Fruit fly (Drosophila melanogaster) whole organism, adult: ENCODE results near the gene Sf3b5.

Experiments used
- CG11617 ChIP-seq: fragments of 200-800 bp; sonication (Bioruptor generic); optimal IDR thresholded peaks from 2 replicates; lab custom pipeline; 2017; ENCODE audit warnings: mild to moderate bottlenecking, missing biosample characterization, missing genetic modification reagents, missing genetic modification characterization
- CG12768 ChIP-seq: fragments of 200-800 bp; sonication (Bioruptor generic); optimal IDR thresholded peaks from 2 replicates; lab custom pipeline; 2017; ENCODE audit warnings: missing biosample characterization, missing genetic modification characterization, mild to moderate bottlenecking, moderate library complexity, missing genetic modification reagents
- CG14711 ChIP-seq: fragments of 200-800 bp; sonication (Bioruptor generic); optimal IDR thresholded peaks from 2 replicates; lab custom pipeline; 2018; ENCODE audit warnings: missing biosample characterization, mild to moderate bottlenecking, missing genetic modification characterization, moderate library complexity
- CG1620 ChIP-seq: fragments of 200-800 bp; sonication (Bioruptor generic); optimal IDR thresholded peaks from 2 replicates; lab custom pipeline; 2016; ENCODE audit warnings: missing biosample characterization, missing genetic modification characterization
- CG33017 ChIP-seq: fragments of 200-800 bp; sonication (Bioruptor generic); optimal IDR thresholded peaks from 2 replicates; lab custom pipeline; 2018; ENCODE audit warnings: missing biosample characterization, mild to moderate bottlenecking, missing genetic modification characterization, moderate library complexity
- CG5204 ChIP-seq: fragments of 200-800 bp; sonication (Bioruptor generic); optimal IDR thresholded peaks from 2 replicates; lab custom pipeline; 2016; ENCODE audit warnings: missing biosample characterization, missing genetic modification characterization
- CG7045 ChIP-seq: fragments of 200-800 bp; sonication (Bioruptor generic); optimal IDR thresholded peaks from 2 replicates; lab custom pipeline; 2017; ENCODE audit warnings: missing biosample characterization, mild to moderate bottlenecking, missing genetic modification characterization
- CG7101 ChIP-seq: fragments of 200-800 bp; sonication (Bioruptor generic); optimal IDR thresholded peaks from 2 replicates; lab custom pipeline; 2018; ENCODE audit warnings: missing biosample characterization, mild to moderate bottlenecking, missing genetic modification characterization, moderate library complexity
- Clk ChIP-seq: fragments of 200-800 bp; sonication (Bioruptor generic); optimal IDR thresholded peaks from 2 replicates; lab custom pipeline; 2017; ENCODE audit warnings: missing biosample characterization, missing genetic modification characterization
- Crg-1 ChIP-seq: fragments of 200-800 bp; sonication (Bioruptor generic); optimal IDR thresholded peaks from 2 replicates; lab custom pipeline; 2016; ENCODE audit warnings: missing biosample characterization, missing genetic modification characterization
- Mnt ChIP-seq: fragments of 200-800 bp; sonication (Bioruptor generic); optimal IDR thresholded peaks from 2 replicates; lab custom pipeline; 2016; ENCODE audit warnings: missing biosample characterization, mild to moderate bottlenecking, missing genetic modification characterization
- bab1 ChIP-seq: fragments of 200-800 bp; sonication (Bioruptor generic); optimal IDR thresholded peaks from 3 replicates; lab custom pipeline; 2019; ENCODE audit warnings: missing biosample characterization, mild to moderate bottlenecking, missing genetic modification characterization, moderate library complexity
- cic ChIP-seq: fragments of 200-800 bp; sonication (Bioruptor generic); optimal IDR thresholded peaks from 2 replicates; lab custom pipeline; 2017; ENCODE audit warnings: missing biosample characterization, mild to moderate bottlenecking, missing genetic modification characterization, moderate library complexity
- cnc ChIP-seq, 2 experiments: fragments of >200 bp; optimal IDR thresholded peaks; 2 replicates each; lab custom pipeline; 2017
- kay ChIP-seq: fragments of 200-800 bp; sonication (Bioruptor generic); peaks from one replicate; lab custom pipeline; 2016; ENCODE audit warnings: missing biosample characterization, missing genetic modification characterization, borderline replicate concordance
- ovo ChIP-seq: fragments of 200-800 bp; sonication (Bioruptor generic); optimal IDR thresholded peaks from 2 replicates; lab custom pipeline; 2016; ENCODE audit warnings: missing biosample characterization, missing genetic modification characterization
- pad ChIP-seq: fragments of 200-800 bp; sonication (Bioruptor generic); optimal IDR thresholded peaks from 3 replicates; lab custom pipeline; 2017; ENCODE audit warnings: missing biosample characterization, missing genetic modification characterization, mild to moderate bottlenecking, moderate library complexity, missing genetic modification reagents
- tj ChIP-seq: fragments of 200-800 bp; sonication (Bioruptor generic); optimal IDR thresholded peaks from 3 replicates; lab custom pipeline; 2017; ENCODE audit warnings: missing biosample characterization, mild to moderate bottlenecking, missing genetic modification characterization, moderate library complexity
- toe ChIP-seq: fragments of 200-800 bp; sonication (Bioruptor generic); optimal IDR thresholded peaks from 2 replicates; lab custom pipeline; 2016; ENCODE audit warnings: missing biosample characterization, missing genetic modification characterization

The Sf3b5 gene

dm6 chr3R:8976073-8976593 lies 39.0 kb downstream of the Sf3b5 start:
- TF ChIP-seq tj (GFP tag; lab: Kevin White, UChicago) (no peak), CG33017 (tag; lab: Kevin White, UChicago) (no peak), CG7101 (tag; lab: Kevin White, UChicago) (no peak), CG11617 (GFP tag; lab: Kevin White, UChicago) (no peak), CG7045 (GFP tag; lab: Kevin White, UChicago) (no peak), Crg-1 (GFP tag; lab: Kevin White, UChicago) (no peak)

dm6 chr3R:8971794-8972193 lies 43.3 kb downstream of the Sf3b5 start:
- TF ChIP-seq toe (no peak), CG33017 (tag; lab: Kevin White, UChicago) (no peak), CG11617 (GFP tag; lab: Kevin White, UChicago) (no peak), kay (GFP tag; lab: Kevin White, UChicago) (no peak), tj (GFP tag; lab: Kevin White, UChicago) (no peak), pad (GFP tag; lab: Kevin White, UChicago) (no peak), CG12768 (no peak), CG14711 (tag; lab: Kevin White, UChicago) (no peak), CG5204 (GFP tag; lab: Kevin White, UChicago) (no peak), ovo (no peak)

- no peak for TF ChIP-seq CG1620 (GFP tag; lab: Kevin White, UChicago)
- TF ChIP-seq CG33017 (tag; lab: Kevin White, UChicago): no peak
- TF ChIP-seq tj (GFP tag; lab: Kevin White, UChicago): no peak
These were observed 44.4 kb downstream of the Sf3b5 start for dm6 chr3R:8970707-8971106.

DNA sequence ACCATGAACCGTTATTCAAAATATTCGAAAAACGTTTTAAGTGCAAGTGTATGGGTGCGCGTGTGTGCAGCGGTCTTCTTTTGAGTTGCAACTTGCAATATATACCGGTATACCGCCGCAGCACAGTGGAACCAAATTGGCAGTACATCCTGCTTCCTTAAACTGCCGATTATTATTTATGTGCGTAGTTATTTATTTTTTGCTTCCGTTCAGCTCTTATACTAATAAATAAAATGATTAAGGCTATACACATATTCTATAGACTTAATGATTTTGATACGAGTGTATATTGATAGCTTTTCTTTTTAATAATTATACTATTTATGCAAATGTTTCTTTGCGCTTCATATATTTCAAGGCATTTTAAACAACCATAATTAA lies 45.2 kb downstream of the Sf3b5 start:
- TF ChIP-seq Crg-1 (GFP tag; lab: Kevin White, UChicago) (no peak), tj (GFP tag; lab: Kevin White, UChicago) (no peak), bab1 (GFP tag; lab: Kevin White, UChicago) (no peak)

- TF ChIP-seq tj (GFP tag; lab: Kevin White, UChicago) (no peak), Clk (GFP tag; lab: Kevin White, UChicago) (no peak), CG14711 (tag; lab: Kevin White, UChicago) (no peak), Mnt (no peak), CG12768 (no peak), CG1620 (GFP tag; lab: Kevin White, UChicago) (no peak), ovo (no peak), bab1 (GFP tag; lab: Kevin White, UChicago) (no peak), pad (GFP tag; lab: Kevin White, UChicago) (no peak), CG33017 (tag; lab: Kevin White, UChicago) (no peak), Crg-1 (GFP tag; lab: Kevin White, UChicago) (no peak), CG7045 (GFP tag; lab: Kevin White, UChicago) (no peak), cic (GFP tag; lab: Kevin White, UChicago) (no peak), kay (GFP tag; lab: Kevin White, UChicago) (no peak), CG7101 (tag; lab: Kevin White, UChicago) (no peak), toe (no peak), cnc (optimal IDR thresholded peaks at IDR 0.05; lab: Kevin White, UChicago) (no peak)
These were observed 45.7 kb downstream of the Sf3b5 start for dm6 chr3R:8969301-8969925.

DNA sequence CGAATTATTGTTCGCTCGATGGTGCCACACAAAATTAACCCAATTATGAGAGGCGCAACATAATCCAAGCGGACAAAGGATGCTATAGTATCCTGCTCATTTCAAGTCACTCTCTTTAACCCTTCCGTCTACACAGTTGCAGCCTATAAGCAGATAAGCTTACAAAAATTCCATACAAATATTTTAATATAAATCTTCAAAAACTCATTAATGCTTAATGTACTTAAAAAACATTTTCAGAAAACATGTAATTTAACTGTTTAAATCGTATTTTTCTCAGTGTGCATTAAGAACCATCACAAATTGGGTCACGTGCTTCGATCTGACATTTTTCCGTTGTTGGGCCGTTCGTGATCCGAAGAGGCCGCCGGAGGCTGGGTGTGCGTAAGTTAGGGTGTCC lies 46.3 kb downstream of the Sf3b5 start:
- TF ChIP-seq cic (GFP tag; lab: Kevin White, UChicago) (no peak), CG7101 (tag; lab: Kevin White, UChicago) (no peak), cnc (optimal IDR thresholded peaks at IDR 0.05; lab: Kevin White, UChicago) (no peak), bab1 (GFP tag; lab: Kevin White, UChicago) (no peak), tj (GFP tag; lab: Kevin White, UChicago) (no peak), CG5204 (GFP tag; lab: Kevin White, UChicago) (no peak), toe (no peak), pad (GFP tag; lab: Kevin White, UChicago) (no peak), CG14711 (tag; lab: Kevin White, UChicago) (no peak), CG11617 (GFP tag; lab: Kevin White, UChicago) (no peak), Mnt (no peak), Clk (GFP tag; lab: Kevin White, UChicago) (no peak), ovo (no peak), CG1620 (GFP tag; lab: Kevin White, UChicago) (no peak), CG12768 (no peak)

DNA sequence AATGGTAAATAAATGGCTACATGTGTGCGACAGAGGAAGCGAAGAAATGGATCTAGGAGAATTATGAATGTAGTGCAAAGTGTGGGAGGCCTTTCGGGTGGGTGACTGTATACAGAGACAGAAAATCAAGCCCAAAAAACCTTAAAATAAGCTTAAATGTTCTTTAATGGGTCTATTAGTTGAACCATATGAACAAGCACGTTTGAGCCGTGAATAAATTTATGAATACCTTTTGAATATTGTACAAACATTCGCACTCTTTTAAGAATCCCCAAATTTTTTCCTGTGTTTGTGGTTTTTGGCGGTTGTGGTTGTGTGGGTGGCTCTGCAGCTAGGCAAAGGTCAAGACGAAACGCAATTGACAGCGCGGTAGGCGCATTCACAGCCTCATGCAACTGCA lies 48.5 kb downstream of the Sf3b5 start:
- no peak for TF ChIP-seq Mnt
- TF ChIP-seq CG11617 (GFP tag; lab: Kevin White, UChicago): no peak
